Worm (Caenorhabditis elegans) whole organism, dauer: ENCODE results near the gene bgal-2.

ENCODE experiments used
- unc-62 ChIP-seq: sonication (generic microtip); optimal IDR thresholded peaks from 2 replicates; lab custom pipeline; 2017; ENCODE audit warnings: missing biosample characterization, missing genetic modification reagents, missing genetic modification characterization

The bgal-2 gene

ce11 chrX:6801546-6801945 is 17.3 kb downstream of the bgal-2 start:
- no peak for TF ChIP-seq unc-62 (GFP tag; lab: Kevin White, UChicago)

ce11 chrX:6804405-6804804 is 20.2 kb downstream of the bgal-2 start:
- TF ChIP-seq unc-62 (GFP tag; lab: Kevin White, UChicago): no peak

ce11 chrX:6804857-6805256 is 20.6 kb downstream of the bgal-2 start:
- TF ChIP-seq unc-62 (GFP tag; lab: Kevin White, UChicago): no peak

- TF ChIP-seq unc-62 (GFP tag; lab: Kevin White, UChicago): no peak
Measured at ce11 chrX:6805427-6805826, 21.2 kb downstream of the bgal-2 start.

- no peak for TF ChIP-seq unc-62 (GFP tag; lab: Kevin White, UChicago)
Measured at ce11 chrX:6806463-6806862, 22.3 kb downstream of the bgal-2 start, which contains the start of gene atg-2. atg-2 (plus strand) TSS chrX:6806763.

ce11 chrX:6807137-6807861 is 23.1 kb downstream of the bgal-2 start:
- no peak for TF ChIP-seq unc-62 (GFP tag; lab: Kevin White, UChicago)

- TF ChIP-seq unc-62 (GFP tag; lab: Kevin White, UChicago): no peak
Measured at ce11 chrX:6808239-6808638, 24.0 kb downstream of the bgal-2 start.

- TF ChIP-seq unc-62 (GFP tag; lab: Kevin White, UChicago): no peak
Measured at ce11 chrX:6808640-6809039, 24.4 kb downstream of the bgal-2 start.

ce11 chrX:6813025-6813424 is 28.8 kb downstream of the bgal-2 start:
- no peak for TF ChIP-seq unc-62 (GFP tag; lab: Kevin White, UChicago)

- no peak for TF ChIP-seq unc-62 (GFP tag; lab: Kevin White, UChicago)
Measured at ce11 chrX:6818036-6818488, 33.9 kb downstream of the bgal-2 start, which contains the start of gene dhs-28. dhs-28 (plus strand) TSS chrX:6818438.

ce11 chrX:6819135-6819534 is 34.9 kb downstream of the bgal-2 start:
- TF ChIP-seq unc-62 (GFP tag; lab: Kevin White, UChicago): no peak

ce11 chrX:6819633-6820032 is 35.4 kb downstream of the bgal-2 start:
- no peak for TF ChIP-seq unc-62 (GFP tag; lab: Kevin White, UChicago)

ce11 chrX:6822552-6822951 is 38.3 kb downstream of the bgal-2 start:
- TF ChIP-seq unc-62 (GFP tag; lab: Kevin White, UChicago): no peak

- no peak for TF ChIP-seq unc-62 (GFP tag; lab: Kevin White, UChicago)
Measured at ce11 chrX:6823218-6823979, 39.2 kb downstream of the bgal-2 start, which contains the start of gene gei-15. gei-15 (minus strand) TSS chrX:6823268.

ce11 chrX:6825840-6826239 is 41.6 kb downstream of the bgal-2 start, which contains the start of gene F41B4.1:
F41B4.1 (minus strand) TSS chrX:6825862.
- TF ChIP-seq unc-62 (GFP tag; lab: Kevin White, UChicago): no peak

- no peak for TF ChIP-seq unc-62 (GFP tag; lab: Kevin White, UChicago)
Measured at ce11 chrX:6835166-6835565, 51.0 kb downstream of the bgal-2 start, which contains the start of gene F41B4.2. F41B4.2 (minus strand) TSS chrX:6835266.
